Fruit fly (Drosophila melanogaster) whole organism, embryonic: ENCODE data around the gene nolo.

ENCODE experiments used
- Ada2b ChIP-seq: fragments of 200-800 bp; sonication (Bioruptor generic); IDR thresholded peaks from 2 replicates; pipeline ENCODE4 v1.3.6; 2022; ENCODE audit warnings: missing biosample characterization, missing genetic modification characterization
- Atf-2 ChIP-seq: fragments of 200-800 bp; sonication (Bioruptor generic); optimal IDR thresholded peaks from 2 replicates; lab custom pipeline; 2016; ENCODE audit warnings: missing biosample characterization, missing genetic modification characterization
- Bgb ChIP-seq: fragments of 200-800 bp; sonication (Bioruptor generic); IDR thresholded peaks from 2 replicates; pipeline ENCODE4 v1.3.6; 2022; ENCODE audit warnings: missing biosample characterization, missing genetic modification characterization; ENCODE audit not compliant: partially characterized antibody
- CG13424 ChIP-seq: fragments of 200-800 bp; sonication (Bioruptor generic); optimal IDR thresholded peaks from 2 replicates; lab custom pipeline; 2019; ENCODE audit warnings: missing biosample characterization, mild to moderate bottlenecking, missing genetic modification characterization, moderate library complexity
- CG15696 ChIP-seq: fragments of 200-800 bp; sonication (Bioruptor generic); optimal IDR thresholded peaks from 2 replicates; lab custom pipeline; 2019; ENCODE audit warnings: missing biosample characterization, mild to moderate bottlenecking, missing genetic modification characterization, moderate library complexity
- CG16813 ChIP-seq: fragments of 200-800 bp; sonication (Bioruptor generic); IDR thresholded peaks from 3 replicates; pipeline ENCODE4 v1.3.6; 2022; ENCODE audit warnings: missing biosample characterization, missing genetic modification characterization; ENCODE audit not compliant: partially characterized antibody
- CG17802 ChIP-seq: fragments of 200-800 bp; sonication (Bioruptor generic); optimal IDR thresholded peaks from 2 replicates; lab custom pipeline; 2018; ENCODE audit warnings: missing biosample characterization, mild to moderate bottlenecking, missing genetic modification characterization, moderate library complexity
- CG18764 ChIP-seq: fragments of 200-800 bp; sonication (Bioruptor generic); optimal IDR thresholded peaks from 3 replicates; lab custom pipeline; 2016; ENCODE audit warnings: missing biosample characterization, missing genetic modification characterization
- CG30403 ChIP-seq: fragments of 200-800 bp; sonication (Bioruptor generic); optimal IDR thresholded peaks from 3 replicates; lab custom pipeline; 2016; ENCODE audit warnings: missing biosample characterization, missing genetic modification characterization
- CG32532 ChIP-seq: fragments of 200-800 bp; sonication (Bioruptor generic); IDR thresholded peaks from 2 replicates; pipeline ENCODE4 v1.3.6; 2022; ENCODE audit warnings: missing biosample characterization, missing genetic modification characterization
- CG3281 ChIP-seq: fragments of 200-800 bp; sonication (Bioruptor generic); optimal IDR thresholded peaks from 3 replicates; lab custom pipeline; 2017; ENCODE audit warnings: missing biosample characterization, mild to moderate bottlenecking, missing genetic modification characterization
- CG3838 ChIP-seq: fragments of 200-800 bp; sonication (Bioruptor generic); optimal IDR thresholded peaks from 3 replicates; lab custom pipeline; 2016; ENCODE audit warnings: missing biosample characterization, missing genetic modification characterization
- CG7357 ChIP-seq: fragments of 200-800 bp; sonication (Bioruptor generic); IDR thresholded peaks from 3 replicates; pipeline ENCODE4 v1.3.6; 2022; ENCODE audit warnings: missing biosample characterization, missing genetic modification characterization
- CG7786 ChIP-seq: fragments of 200-800 bp; sonication (Bioruptor generic); optimal IDR thresholded peaks from 2 replicates; lab custom pipeline; 2016; ENCODE audit warnings: missing biosample characterization, missing genetic modification characterization
- CG8290 ChIP-seq, 3 experiments: fragments of 200-800 bp; sonication (Bioruptor generic); optimal IDR thresholded peaks; 2 replicates each; lab custom pipeline; 2016 to 2019; ENCODE audit warnings: missing biosample characterization in 3 of 3, missing genetic modification characterization in 3 of 3, mild to moderate bottlenecking in 2 of 3, moderate library complexity in 1 of 3
- CG9609 ChIP-seq: fragments of 200-800 bp; sonication (Bioruptor generic); optimal IDR thresholded peaks from 3 replicates; lab custom pipeline; 2016; ENCODE audit warnings: missing biosample characterization, missing genetic modification characterization
- CG9876 ChIP-seq: fragments of 200-800 bp; sonication (Bioruptor generic); optimal IDR thresholded peaks from 2 replicates; lab custom pipeline; 2016; ENCODE audit warnings: missing biosample characterization, missing genetic modification characterization
- Doc3 ChIP-seq: fragments of 200-800 bp; sonication (Bioruptor generic); IDR thresholded peaks from 3 replicates; pipeline ENCODE4 v1.3.6; 2022; ENCODE audit warnings: missing biosample characterization, missing genetic modification characterization; ENCODE audit not compliant: partially characterized antibody
- Dp ChIP-seq: fragments of 200-800 bp; sonication (Bioruptor generic); optimal IDR thresholded peaks from 2 replicates; lab custom pipeline; 2018; ENCODE audit warnings: missing biosample characterization, mild to moderate bottlenecking, missing genetic modification characterization, moderate library complexity
- Ets65A ChIP-seq: fragments of 200-800 bp; sonication (Bioruptor generic); peaks from one replicate; lab custom pipeline; 2016; ENCODE audit warnings: missing biosample characterization, missing genetic modification characterization
- Hsf ChIP-seq: fragments of 200-800 bp; sonication (Bioruptor generic); optimal IDR thresholded peaks from 3 replicates; lab custom pipeline; 2016; ENCODE audit warnings: missing biosample characterization, missing genetic modification characterization
- Med ChIP-seq: fragments of 200-800 bp; sonication (Bioruptor generic); peaks from one replicate; lab custom pipeline; 2016; ENCODE audit warnings: missing biosample characterization, missing genetic modification characterization, mild to moderate bottlenecking, inconsistent platforms, moderate library complexity
- Ravus ChIP-seq: fragments of 200-800 bp; sonication (Bioruptor generic); IDR thresholded peaks from 2 replicates; pipeline ENCODE4 v1.3.6; 2022; ENCODE audit warnings: missing biosample characterization, missing genetic modification characterization
- Sry-δ ChIP-seq: fragments of 200-800 bp; sonication (Bioruptor generic); optimal IDR thresholded peaks from 2 replicates; lab custom pipeline; 2016; ENCODE audit warnings: missing biosample characterization, missing genetic modification characterization
- Ssrp ChIP-seq: fragments of 200-800 bp; sonication (Bioruptor generic); optimal IDR thresholded peaks from 2 replicates; lab custom pipeline; 2018; ENCODE audit warnings: missing biosample characterization, mild to moderate bottlenecking, missing genetic modification characterization, moderate library complexity
- Trl ChIP-seq, 3 experiments: fragments of >200 bp in 2 of 3; fragments of 200-800 bp in 1 of 3; sonication (Bioruptor generic) in 1 of 3; optimal IDR thresholded peaks; 2 replicates in 1 of 3; 3 replicates in 2 of 3; lab custom pipeline; 2016 to 2017; ENCODE audit warnings: missing biosample characterization in 1 of 3, missing genetic modification characterization in 1 of 3
- Xbp1 ChIP-seq: fragments of 200-800 bp; sonication (Bioruptor generic); optimal IDR thresholded peaks from 3 replicates; lab custom pipeline; 2016; ENCODE audit warnings: missing biosample characterization, mild to moderate bottlenecking, missing genetic modification characterization
- ato ChIP-seq: fragments of 200-800 bp; sonication (Bioruptor generic); IDR thresholded peaks from 2 replicates; pipeline ENCODE4 v1.3.6; 2022; ENCODE audit warnings: missing biosample characterization, missing genetic modification characterization; ENCODE audit not compliant: partially characterized antibody
- cg ChIP-seq: fragments of 200-800 bp; sonication (Bioruptor generic); optimal IDR thresholded peaks from 3 replicates; lab custom pipeline; 2019; ENCODE audit warnings: missing biosample characterization, mild to moderate bottlenecking, missing genetic modification characterization, moderate library complexity
- chinmo ChIP-seq: fragments of 200-800 bp; sonication (Bioruptor generic); IDR thresholded peaks from 4 replicates; pipeline ENCODE4 v1.3.6; 2022; ENCODE audit warnings: missing biosample characterization, missing genetic modification characterization; ENCODE audit not compliant: partially characterized antibody
- disco-r ChIP-seq: fragments of 200-800 bp; sonication (Bioruptor generic); optimal IDR thresholded peaks from 2 replicates; lab custom pipeline; 2016; ENCODE audit warnings: missing biosample characterization, missing genetic modification characterization
- dm ChIP-seq: fragments of 200-800 bp; sonication (Bioruptor generic); optimal IDR thresholded peaks from 3 replicates; lab custom pipeline; 2016; ENCODE audit warnings: missing biosample characterization, missing genetic modification characterization
- dmrt11E ChIP-seq: fragments of 200-800 bp; sonication (Bioruptor generic); optimal IDR thresholded peaks from 3 replicates; lab custom pipeline; 2018; ENCODE audit warnings: missing biosample characterization, mild to moderate bottlenecking, missing genetic modification characterization, moderate library complexity
- ems ChIP-seq: fragments of 200-800 bp; sonication (Bioruptor generic); optimal IDR thresholded peaks from 3 replicates; lab custom pipeline; 2016; ENCODE audit warnings: missing biosample characterization, missing genetic modification characterization
- esg ChIP-seq: fragments of 200-800 bp; sonication (Bioruptor generic); conservative IDR thresholded peaks from 2 replicates; pipeline ENCODE4 v1.3.6; 2022; ENCODE audit warnings: missing biosample characterization, missing genetic modification characterization
- hb ChIP-seq: fragments of 200-800 bp; sonication (Bioruptor generic); IDR thresholded peaks from 3 replicates; pipeline ENCODE4 v1.3.6; 2022; ENCODE audit warnings: missing biosample characterization, missing genetic modification characterization; ENCODE audit not compliant: partially characterized antibody
- klu ChIP-seq: fragments of 200-800 bp; sonication (Bioruptor generic); IDR thresholded peaks from 2 replicates; pipeline ENCODE4 v1.3.6; 2022; ENCODE audit warnings: missing biosample characterization, missing genetic modification characterization
- knrl ChIP-seq: fragments of 200-800 bp; sonication (Bioruptor generic); IDR thresholded peaks from 3 replicates; pipeline ENCODE4 v1.3.6; 2022; ENCODE audit warnings: missing biosample characterization, missing genetic modification characterization; ENCODE audit not compliant: partially characterized antibody
- maf-S ChIP-seq: fragments of 200-800 bp; sonication (Bioruptor generic); optimal IDR thresholded peaks from 2 replicates; lab custom pipeline; 2016; ENCODE audit warnings: missing biosample characterization, missing genetic modification characterization
- mld ChIP-seq: fragments of 200-800 bp; sonication (Bioruptor generic); IDR thresholded peaks from 3 replicates; pipeline ENCODE4 v1.3.6; 2022; ENCODE audit warnings: missing biosample characterization, missing genetic modification characterization; ENCODE audit not compliant: partially characterized antibody
- pnt ChIP-seq: fragments of 200-800 bp; sonication (Bioruptor generic); optimal IDR thresholded peaks from 3 replicates; lab custom pipeline; 2016; ENCODE audit warnings: missing biosample characterization, missing genetic modification characterization
- sob ChIP-seq: fragments of 200-800 bp; sonication (Bioruptor generic); IDR thresholded peaks from 2 replicates; pipeline ENCODE4 v1.3.6; 2022; ENCODE audit warnings: missing biosample characterization, missing genetic modification characterization
- sqz ChIP-seq: fragments of 200-800 bp; sonication (Bioruptor generic); optimal IDR thresholded peaks from 3 replicates; lab custom pipeline; 2018; ENCODE audit warnings: missing biosample characterization, mild to moderate bottlenecking, missing genetic modification characterization
- tio ChIP-seq: fragments of 200-800 bp; sonication (Bioruptor generic); optimal IDR thresholded peaks from 2 replicates; lab custom pipeline; 2017; ENCODE audit warnings: missing biosample characterization, missing genetic modification characterization, inconsistent platforms
- tna ChIP-seq: fragments of 200-800 bp; sonication (Bioruptor generic); IDR thresholded peaks from 2 replicates; pipeline ENCODE4 v1.3.6; 2022; ENCODE audit warnings: missing biosample characterization, missing genetic modification characterization; ENCODE audit not compliant: partially characterized antibody
- vfl ChIP-seq: fragments of 200-800 bp; sonication (Bioruptor generic); optimal IDR thresholded peaks from 2 replicates; lab custom pipeline; 2016; ENCODE audit warnings: missing biosample characterization, missing genetic modification characterization
- vnd ChIP-seq: fragments of 200-800 bp; sonication (Bioruptor generic); IDR thresholded peaks from 3 replicates; pipeline ENCODE4 v1.3.6; 2022; ENCODE audit warnings: missing biosample characterization, missing genetic modification characterization; ENCODE audit not compliant: partially characterized antibody
- zfh2 ChIP-seq: fragments of 200-800 bp; sonication (Bioruptor generic); optimal IDR thresholded peaks from 2 replicates; lab custom pipeline; 2016; ENCODE audit warnings: missing biosample characterization, missing genetic modification characterization

The nolo gene

DNA sequence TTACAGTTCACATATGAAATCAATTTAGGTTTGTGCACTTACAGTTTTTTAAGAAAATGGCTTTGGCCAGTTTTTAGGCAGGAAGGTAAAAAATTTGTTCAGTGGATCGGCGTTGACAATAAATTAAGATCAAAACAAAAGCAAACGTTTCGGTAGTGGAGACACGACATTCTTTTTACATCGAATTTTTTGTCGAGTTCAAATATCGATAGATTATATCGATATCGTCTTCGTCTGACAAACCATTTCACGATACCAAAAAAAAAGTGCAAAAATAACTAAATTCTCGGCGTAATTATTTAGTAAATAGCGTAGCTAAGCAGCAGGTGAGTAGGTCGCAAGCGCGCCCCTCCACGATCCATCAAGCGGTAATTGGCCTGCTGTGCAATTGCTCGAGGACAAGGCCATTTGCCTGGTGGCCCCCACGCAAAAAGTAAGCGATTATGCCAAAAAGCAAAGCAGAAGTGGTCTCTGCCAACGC, 25.3 kb upstream of the nolo start, which contains the start of gene Cul2 (continued):
- 0 out of 3 replicates have a peak, but pooled peaks have one; percentile 64 for TF ChIP-seq hb
- peak; percentile 50 for TF ChIP-seq CG13424 (tag; lab: Kevin White, UChicago)
- TF ChIP-seq CG18764 (GFP tag; lab: Kevin White, UChicago): peak; percentile 11
- no peak for TF ChIP-seq klu (GFP tag; lab: Robert Waterston, UW)
- TF ChIP-seq Atf-2 (GFP tag; lab: Kevin White, UChicago): peak; percentile 5
- peak; percentile 8 for TF ChIP-seq CG15696 (tag; lab: Kevin White, UChicago)
- TF ChIP-seq CG30403 (GFP tag; lab: Kevin White, UChicago): peak; percentile 59
- peak; percentile 54 for TF ChIP-seq CG8290 (GFP tag; optimal IDR thresholded peaks at IDR 0.05; lab: Kevin White, UChicago)
- peak in 1 of 2 experiments; percentile 55 for TF ChIP-seq CG8290 (tag; optimal IDR thresholded peaks at IDR 0.05; lab: Kevin White, UChicago)
- TF ChIP-seq esg (GFP tag; lab: Robert Waterston, UW): no peak
- peak; percentile 78 for TF ChIP-seq Sry-δ (GFP tag; lab: Kevin White, UChicago)
- TF ChIP-seq dmrt11E (tag; lab: Kevin White, UChicago): peak; percentile 33
- no peak for TF ChIP-seq CG9876 (GFP tag; lab: Kevin White, UChicago)
- peak; percentile 93 for TF ChIP-seq CG17802 (tag; lab: Kevin White, UChicago)
- no peak for TF ChIP-seq Ada2b (GFP tag; lab: Robert Waterston, UW)
- peak; percentile 68 for TF ChIP-seq tna (GFP tag; lab: Robert Waterston, UW)
- no peak for TF ChIP-seq Ssrp (tag; lab: Kevin White, UChicago)
- TF ChIP-seq Doc3: peak; percentile 72
- TF ChIP-seq CG7786 (GFP tag; lab: Kevin White, UChicago): peak; percentile 39
- peak; percentile 63 for TF ChIP-seq CG32532 (GFP tag; lab: Robert Waterston, UW)
- peak; percentile 25 for TF ChIP-seq dm (GFP tag; lab: Kevin White, UChicago)
- peak; percentile 22 for TF ChIP-seq maf-S (GFP tag; lab: Kevin White, UChicago)
- TF ChIP-seq tio: peak; percentile 44
- peak; percentile 22 for TF ChIP-seq disco-r (GFP tag; lab: Kevin White, UChicago)
- peak; percentile 89 for TF ChIP-seq Med (GFP tag; lab: Kevin White, UChicago)
- TF ChIP-seq zfh2 (GFP tag; lab: Kevin White, UChicago): peak; percentile 51
- peak; percentile 22 for TF ChIP-seq ems (GFP tag; lab: Kevin White, UChicago)
- no peak for TF ChIP-seq Ravus
- peak; percentile 8 for TF ChIP-seq Dp (GFP tag; lab: Kevin White, UChicago)
- peak; percentile 61 for TF ChIP-seq Xbp1 (GFP tag; lab: Kevin White, UChicago)
- TF ChIP-seq CG16813: peak; percentile 84
- TF ChIP-seq CG9609 (GFP tag; lab: Kevin White, UChicago): peak; percentile 51
- no peak for TF ChIP-seq Trl (optimal IDR thresholded peaks at IDR 0.05; lab: Kevin White, UChicago)
- peak; percentile 7 for TF ChIP-seq Trl (GFP tag; optimal IDR thresholded peaks at IDR 0.05; lab: Kevin White, UChicago)
- TF ChIP-seq Ets65A (GFP tag; lab: Kevin White, UChicago): peak; percentile 80
- TF ChIP-seq vfl: peak; percentile 37
- TF ChIP-seq sqz (GFP tag; lab: Kevin White, UChicago): peak; percentile 87
- TF ChIP-seq CG3838 (GFP tag; lab: Kevin White, UChicago): no peak
- TF ChIP-seq CG3281 (GFP tag; lab: Kevin White, UChicago): peak; percentile 2
- TF ChIP-seq vnd (GFP tag; lab: Robert Waterston, UW): peak; percentile 85
- TF ChIP-seq mld (GFP tag; lab: Robert Waterston, UW): peak; percentile 69; the same call in 2 of the 3 replicates
- peak; percentile 41 for TF ChIP-seq Hsf
- peak; percentile 73; the same call in 1 of the 4 replicates for TF ChIP-seq chinmo (GFP tag; lab: Robert Waterston, UW)
- TF ChIP-seq sob: 0 out of 2 replicates have a peak, but pooled peaks have one; percentile 28
- no peak for TF ChIP-seq cg
- peak; percentile 86 for TF ChIP-seq Bgb (GFP tag; lab: Robert Waterston, UW)
- peak; percentile 88; the same call in 2 of the 3 replicates for TF ChIP-seq knrl (GFP tag; lab: Robert Waterston, UW)
- peak; percentile 96 for TF ChIP-seq CG7357 (GFP tag; lab: Robert Waterston, UW)
- TF ChIP-seq ato (GFP tag; lab: Robert Waterston, UW): peak; percentile 65
- peak; percentile 41 for TF ChIP-seq pnt
